Fruit fly (Drosophila melanogaster): Measurements from ENCODE around the gene p130CAS.

p130CAS gene

dm6 chr3L:130798-131150, 21.9 kb upstream of the p130CAS start (continued):
- TF ChIP-seq Blimp-1 (GFP tag; optimal IDR thresholded peaks at IDR 0.05), result peak; percentile 42
- TF ChIP-seq eve (GFP tag; optimal IDR thresholded peaks at IDR 0.05), result peak in 1 of 2 experiments; percentile 83
- no peak for TF ChIP-seq CG10431 (GFP tag; optimal IDR thresholded peaks at IDR 0.05)
- TF ChIP-seq phol (tag; optimal IDR thresholded peaks at IDR 0.05), result no peak
- peak; percentile 88 for TF ChIP-seq CG4360 (GFP tag; IDR thresholded peaks at IDR 0.05)
- TF ChIP-seq Fer2 (tag; optimal IDR thresholded peaks at IDR 0.05), result no peak
- TF ChIP-seq Ets65A (GFP tag), result peak; percentile 29
- no peak for TF ChIP-seq h (optimal IDR thresholded peaks at IDR 0.05)
- TF ChIP-seq z (GFP tag; IDR thresholded peaks at IDR 0.05), result no peak
- TF ChIP-seq CG2875 (GFP tag; optimal IDR thresholded peaks at IDR 0.05), result no peak

DNA sequence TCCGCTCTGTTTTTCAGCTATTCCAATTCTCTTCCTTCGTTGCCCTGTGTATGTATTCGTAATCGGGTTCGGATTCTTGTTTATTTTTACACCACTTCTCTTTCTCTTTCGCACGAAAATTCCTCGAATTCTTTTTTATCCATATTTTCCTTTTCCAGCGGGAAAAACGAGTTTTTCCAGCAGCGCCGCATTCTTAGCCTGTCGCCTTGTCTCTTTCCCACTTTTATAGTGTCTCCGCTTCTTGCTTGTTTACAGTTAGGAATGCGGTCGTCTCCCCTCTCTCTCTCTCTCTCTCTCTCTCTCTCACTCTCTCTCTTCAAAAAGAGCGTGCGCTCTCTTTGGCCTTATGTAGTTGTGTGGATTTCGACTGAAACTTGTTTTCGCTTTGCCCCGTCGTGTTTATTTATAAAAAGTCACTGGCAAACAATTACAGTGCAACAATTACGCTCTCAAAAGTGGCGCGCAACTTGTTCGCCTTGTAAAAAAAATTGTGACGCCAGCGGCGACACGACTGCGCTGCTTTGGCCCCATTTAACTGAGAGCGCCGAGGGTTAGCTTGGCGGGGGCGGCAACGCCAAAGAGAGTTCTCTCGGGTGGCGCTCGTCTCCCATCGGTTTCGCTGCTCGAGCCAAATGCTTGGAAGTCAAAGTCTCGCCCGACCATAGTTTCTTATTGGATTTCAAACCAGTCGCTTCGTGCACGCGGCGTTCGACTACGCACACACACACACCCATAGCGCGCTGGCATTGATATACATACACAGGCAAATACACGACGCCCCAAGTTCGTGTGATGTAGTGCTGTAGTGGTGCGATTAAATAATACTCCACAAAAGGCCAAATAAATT, 21.3 kb upstream of the p130CAS start:
- TF ChIP-seq NC2α (GFP tag; optimal IDR thresholded peaks at IDR 0.05) (no peak), Eip74EF (GFP tag; optimal IDR thresholded peaks at IDR 0.05) (peak in 1 of 2 experiments; percentile 64), CG12299 (tag; optimal IDR thresholded peaks at IDR 0.05) (peak; percentile 48), Ets97D (GFP tag; optimal IDR thresholded peaks at IDR 0.05) (peak; percentile 3), Fer3 (tag; optimal IDR thresholded peaks at IDR 0.05) (peak; percentile 34), sens (GFP tag) (peak; percentile 86), Bgb (GFP tag; IDR thresholded peaks at IDR 0.05; ENCODE audit: partially characterized antibody) (peak; percentile 61; the same call in 1 of the 2 replicates), CG2129 (GFP tag; IDR thresholded peaks at IDR 0.05; ENCODE audit: partially characterized antibody) (no peak), Trl (optimal IDR thresholded peaks at IDR 0.05) (peak; percentile 97 to 100), Trl (GFP tag; optimal IDR thresholded peaks at IDR 0.05) (peak; percentile 83), Nf-YB (GFP tag; optimal IDR thresholded peaks at IDR 0.05) (peak; percentile 43), CG5180 (GFP tag; optimal IDR thresholded peaks at IDR 0.05) (peak; percentile 94), sna (GFP tag; IDR thresholded peaks at IDR 0.05; ENCODE audit: partially characterized antibody) (peak; percentile 28; the same call in 1 of the 2 replicates), CG9817 (tag; optimal IDR thresholded peaks at IDR 0.05) (no peak), E2f2 (GFP tag; IDR thresholded peaks at IDR 0.05) (peak; percentile 23; the same call in 1 of the 2 replicates), CG13296 (GFP tag; optimal IDR thresholded peaks at IDR 0.05) (peak; percentile 75), gsb-n (tag; optimal IDR thresholded peaks at IDR 0.05) (peak; percentile 17), seq (GFP tag; IDR thresholded peaks at IDR 0.05) (peak; percentile 63; the same call in 1 of the 2 replicates), CG13424 (tag; optimal IDR thresholded peaks at IDR 0.05) (peak; percentile 31), Scr (GFP tag; IDR thresholded peaks at IDR 0.05; ENCODE audit: partially characterized antibody) (peak; percentile 42; the same call in 1 of the 2 replicates), Elba2 (GFP tag; optimal IDR thresholded peaks at IDR 0.05) (peak; percentile 40), CG6175 (GFP tag; IDR thresholded peaks at IDR 0.05) (peak; percentile 96), CG17912 (GFP tag; optimal IDR thresholded peaks at IDR 0.05) (peak; percentile 20), slou (GFP tag; optimal IDR thresholded peaks at IDR 0.05) (no peak), Dll (GFP tag; IDR thresholded peaks at IDR 0.05; ENCODE audit: partially characterized antibody) (peak; percentile 50; the same call in 3 of the 4 replicates), sd (tag; optimal IDR thresholded peaks at IDR 0.05) (peak; percentile 100), org-1 (GFP tag; optimal IDR thresholded peaks at IDR 0.05) (peak; percentile 24), az2 (GFP tag; optimal IDR thresholded peaks at IDR 0.05) (no peak), unpg (GFP tag; optimal IDR thresholded peaks at IDR 0.05) (no peak), Ssrp (tag; optimal IDR thresholded peaks at IDR 0.05) (no peak), CG34422 (GFP tag; IDR thresholded peaks at IDR 0.05) (peak; percentile 33; the same call in 1 of the 3 replicates), CG10209 (GFP tag; optimal IDR thresholded peaks at IDR 0.05) (no peak), zen (tag; optimal IDR thresholded peaks at IDR 0.05) (no peak), kah (GFP tag; optimal IDR thresholded peaks at IDR 0.05) (peak; percentile 90), Tbp (GFP tag; optimal IDR thresholded peaks at IDR 0.05) (no peak), CTCF (GFP tag; optimal IDR thresholded peaks at IDR 0.05) (no peak), knrl (GFP tag; IDR thresholded peaks at IDR 0.05; ENCODE audit: partially characterized antibody) (no peak), CG12071 (GFP tag; optimal IDR thresholded peaks at IDR 0.05) (peak; percentile 53)

Data from whole organism, embryonic.